Fruit fly (Drosophila melanogaster): Measurements from ENCODE around the gene CG5653.
A peak's percentile ranks its signal among the peaks of the same experiment; 100 is the strongest.

The CG5653 gene

dm6 chr3L:8966324-8967011, at the start of gene CG5653, which contains the start of gene CG5021:
Gene CG5653, minus strand, starts transcription at chr3L:8966374.
Gene CG5021, plus strand, starts transcription at chr3L:8966829.
- TF ChIP-seq Dll (optimal IDR thresholded peaks at IDR 0.05) (no peak), EcR (GFP tag; optimal IDR thresholded peaks at IDR 0.05) (no peak), psq (optimal IDR thresholded peaks at IDR 0.05) (no peak), pan (optimal IDR thresholded peaks at IDR 0.05) (no peak), usp (GFP tag; optimal IDR thresholded peaks at IDR 0.05) (no peak), CG8478 (optimal IDR thresholded peaks at IDR 0.05) (no peak)

- no peak for TF ChIP-seq CG8478 (optimal IDR thresholded peaks at IDR 0.05)
- no peak for TF ChIP-seq psq (optimal IDR thresholded peaks at IDR 0.05)
- TF ChIP-seq EcR (GFP tag; optimal IDR thresholded peaks at IDR 0.05): no peak
- TF ChIP-seq Dll (optimal IDR thresholded peaks at IDR 0.05): no peak
- TF ChIP-seq usp (GFP tag; optimal IDR thresholded peaks at IDR 0.05): no peak
- no peak for TF ChIP-seq pan (optimal IDR thresholded peaks at IDR 0.05)
These were observed 47.6 kb upstream of the CG5653 start for dm6 chr3L:9013745-9014144.

dm6 chr3L:9011485-9012389, 45.6 kb upstream of the CG5653 start:
- TF ChIP-seq psq (optimal IDR thresholded peaks at IDR 0.05) (no peak), Dll (optimal IDR thresholded peaks at IDR 0.05) (no peak), EcR (GFP tag; optimal IDR thresholded peaks at IDR 0.05) (no peak), CG8478 (optimal IDR thresholded peaks at IDR 0.05) (no peak), usp (GFP tag; optimal IDR thresholded peaks at IDR 0.05) (no peak), pan (optimal IDR thresholded peaks at IDR 0.05) (no peak)

dm6 chr3L:9009738-9010137, 43.6 kb upstream of the CG5653 start, which contains the start of gene CG5194:
Gene CG5194, minus strand, starts transcription at chr3L:9009838.
- TF ChIP-seq Dll (optimal IDR thresholded peaks at IDR 0.05) (no peak), psq (optimal IDR thresholded peaks at IDR 0.05) (no peak), EcR (GFP tag; optimal IDR thresholded peaks at IDR 0.05) (no peak), CG8478 (optimal IDR thresholded peaks at IDR 0.05) (no peak), pan (optimal IDR thresholded peaks at IDR 0.05) (no peak), usp (GFP tag; optimal IDR thresholded peaks at IDR 0.05) (no peak)

- TF ChIP-seq CG8478 (optimal IDR thresholded peaks at IDR 0.05) (no peak), Dll (optimal IDR thresholded peaks at IDR 0.05) (peak; percentile 61)
These were observed 38.6 kb upstream of the CG5653 start, which contains the start of gene Doc3 for dm6 chr3L:9004788-9005246. Gene Doc3, plus strand, starts transcription at chr3L:9005196.

- TF ChIP-seq pan (optimal IDR thresholded peaks at IDR 0.05): no peak
- TF ChIP-seq Dll (optimal IDR thresholded peaks at IDR 0.05): no peak
- TF ChIP-seq usp (GFP tag; optimal IDR thresholded peaks at IDR 0.05): no peak
- TF ChIP-seq CG8478 (optimal IDR thresholded peaks at IDR 0.05): no peak
- no peak for TF ChIP-seq psq (optimal IDR thresholded peaks at IDR 0.05)
- no peak for TF ChIP-seq EcR (GFP tag; optimal IDR thresholded peaks at IDR 0.05)
These were observed 37.2 kb upstream of the CG5653 start for dm6 chr3L:9003369-9003768.

- TF ChIP-seq CG8478 (optimal IDR thresholded peaks at IDR 0.05): no peak
- no peak for TF ChIP-seq pan (optimal IDR thresholded peaks at IDR 0.05)
- TF ChIP-seq usp (GFP tag; optimal IDR thresholded peaks at IDR 0.05): no peak
- no peak for TF ChIP-seq EcR (GFP tag; optimal IDR thresholded peaks at IDR 0.05)
- TF ChIP-seq Dll (optimal IDR thresholded peaks at IDR 0.05): no peak
- no peak for TF ChIP-seq psq (optimal IDR thresholded peaks at IDR 0.05)
These were observed 36.4 kb upstream of the CG5653 start for dm6 chr3L:9002527-9002926.

dm6 chr3L:8997686-8998239, 31.6 kb upstream of the CG5653 start, which contains the start of the genes smg and CG5087:
Gene smg, minus strand, starts transcription at chr3L:8997989.
Gene CG5087, plus strand, starts transcription at chr3L:8998184.
- TF ChIP-seq pan (optimal IDR thresholded peaks at IDR 0.05) (no peak), EcR (GFP tag; optimal IDR thresholded peaks at IDR 0.05) (no peak), usp (GFP tag; optimal IDR thresholded peaks at IDR 0.05) (no peak), psq (optimal IDR thresholded peaks at IDR 0.05) (no peak), CG8478 (optimal IDR thresholded peaks at IDR 0.05) (no peak), Dll (optimal IDR thresholded peaks at IDR 0.05) (no peak)

- TF ChIP-seq psq (optimal IDR thresholded peaks at IDR 0.05): no peak
- TF ChIP-seq Dll (optimal IDR thresholded peaks at IDR 0.05): peak; percentile 81
These were observed 30.9 kb upstream of the CG5653 start for dm6 chr3L:8996899-8997685.

dm6 chr3L:8996173-8996767, 30.1 kb upstream of the CG5653 start:
- no peak for TF ChIP-seq EcR (GFP tag; optimal IDR thresholded peaks at IDR 0.05)
- no peak for TF ChIP-seq Dll (optimal IDR thresholded peaks at IDR 0.05)
- no peak for TF ChIP-seq psq (optimal IDR thresholded peaks at IDR 0.05)
- no peak for TF ChIP-seq pan (optimal IDR thresholded peaks at IDR 0.05)
- no peak for TF ChIP-seq CG8478 (optimal IDR thresholded peaks at IDR 0.05)
- TF ChIP-seq usp (GFP tag; optimal IDR thresholded peaks at IDR 0.05): no peak

- TF ChIP-seq EcR (GFP tag; optimal IDR thresholded peaks at IDR 0.05): no peak
- TF ChIP-seq usp (GFP tag; optimal IDR thresholded peaks at IDR 0.05): no peak
- no peak for TF ChIP-seq pan (optimal IDR thresholded peaks at IDR 0.05)
- no peak for TF ChIP-seq Dll (optimal IDR thresholded peaks at IDR 0.05)
- no peak for TF ChIP-seq CG8478 (optimal IDR thresholded peaks at IDR 0.05)
- TF ChIP-seq psq (optimal IDR thresholded peaks at IDR 0.05): no peak
These were observed 24.0 kb upstream of the CG5653 start, which contains the start of gene CG5280 for dm6 chr3L:8990128-8990527. Gene CG5280, minus strand, starts transcription at chr3L:8990228.
